Worm (Caenorhabditis elegans) whole organism, L3 larva: Measurements from ENCODE around the gene unc-50.

ENCODE experiments used
- R02D3.7 ChIP-seq: fragments of 150-350 bp; optimal IDR thresholded peaks from 2 replicates; lab custom pipeline; 2014; ENCODE audit warnings: missing biosample characterization, missing genetic modification characterization
- ZK546.5 ChIP-seq: sonication (generic microtip); optimal IDR thresholded peaks from 2 replicates; lab custom pipeline; 2017; ENCODE audit warnings: missing biosample characterization, missing genetic modification characterization
- aly-2 ChIP-seq: fragments of 150-350 bp; optimal IDR thresholded peaks from 2 replicates; lab custom pipeline; 2014; ENCODE audit warnings: missing biosample characterization, missing genetic modification characterization
- ceh-28 ChIP-seq: fragments of 150-350 bp; optimal IDR thresholded peaks from 2 replicates; lab custom pipeline; 2014; ENCODE audit warnings: missing biosample characterization, missing genetic modification reagents, missing genetic modification characterization
- ceh-82 ChIP-seq: fragments of 150-350 bp; optimal IDR thresholded peaks from 2 replicates; lab custom pipeline; 2014; ENCODE audit warnings: missing biosample characterization, missing genetic modification characterization
- daf-12 ChIP-seq: fragments of 150-350 bp; optimal IDR thresholded peaks from 2 replicates; lab custom pipeline; 2014; ENCODE audit warnings: missing biosample characterization, missing genetic modification reagents, missing genetic modification characterization
- egl-27 ChIP-seq: sonication (generic microtip); optimal IDR thresholded peaks from 4 replicates; lab custom pipeline; 2017; ENCODE audit warnings: missing biosample characterization, missing genetic modification reagents, missing genetic modification characterization
- egl-5 ChIP-seq: fragments of 150-350 bp; optimal IDR thresholded peaks from 2 replicates; lab custom pipeline; 2017; ENCODE audit warnings: missing biosample characterization, missing genetic modification reagents, missing genetic modification characterization, inconsistent platforms
- elt-2 ChIP-seq: sonication (generic microtip); optimal IDR thresholded peaks from 2 replicates; lab custom pipeline; 2016; ENCODE audit warnings: missing genetic modification reagents, mild to moderate bottlenecking, missing genetic modification characterization, missing compliant biosample characterization
- elt-3 ChIP-seq, 3 experiments: fragments of 150-350 bp in 1 of 3; sonication (generic microtip) in 2 of 3; optimal IDR thresholded peaks; 2 replicates in 2 of 3; 4 replicates in 1 of 3; lab custom pipeline; 2014 to 2017; ENCODE audit warnings: missing biosample characterization in 3 of 3, missing genetic modification characterization in 3 of 3
- eor-1 ChIP-seq, 2 experiments: fragments of 150-350 bp; optimal IDR thresholded peaks; 2 replicates each; lab custom pipeline; 2014 to 2018; ENCODE audit warnings: missing biosample characterization in 2 of 2, missing genetic modification characterization in 2 of 2
- fkh-10 ChIP-seq: sonication (generic microtip); optimal IDR thresholded peaks from 2 replicates; lab custom pipeline; 2017; ENCODE audit warnings: missing biosample characterization, missing genetic modification reagents, missing genetic modification characterization
- fkh-2 ChIP-seq: fragments of 150-350 bp; optimal IDR thresholded peaks from 2 replicates; lab custom pipeline; 2014; ENCODE audit warnings: missing biosample characterization, missing genetic modification reagents, missing genetic modification characterization
- fos-1 ChIP-seq: fragments of 150-350 bp; optimal IDR thresholded peaks from 2 replicates; lab custom pipeline; 2014; ENCODE audit warnings: missing biosample characterization, missing genetic modification characterization
- hmg-11 ChIP-seq: sonication (generic microtip); optimal IDR thresholded peaks from 2 replicates; lab custom pipeline; 2016; ENCODE audit warnings: missing genetic modification characterization, missing compliant biosample characterization
- jun-1 ChIP-seq: fragments of 150-350 bp; optimal IDR thresholded peaks from 2 replicates; lab custom pipeline; 2014; ENCODE audit warnings: missing biosample characterization, missing genetic modification reagents, missing genetic modification characterization
- lin-15B ChIP-seq: fragments of 150-350 bp; optimal IDR thresholded peaks from 2 replicates; lab custom pipeline; 2014; ENCODE audit warnings: missing biosample characterization, missing genetic modification characterization
- lin-39 ChIP-seq: fragments of 150-350 bp; optimal IDR thresholded peaks from 2 replicates; lab custom pipeline; 2018; ENCODE audit warnings: missing biosample characterization, missing genetic modification reagents, missing genetic modification characterization
- lsy-12 ChIP-seq: sonication (generic microtip); optimal IDR thresholded peaks from 2 replicates; lab custom pipeline; 2016; ENCODE audit warnings: mild to moderate bottlenecking, missing genetic modification characterization, missing compliant biosample characterization
- mdl-1 ChIP-seq: fragments of 150-350 bp; optimal IDR thresholded peaks from 2 replicates; lab custom pipeline; 2014; ENCODE audit warnings: missing biosample characterization, missing genetic modification characterization
- mml-1 ChIP-seq: fragments of 150-350 bp; sonication (generic microtip); optimal IDR thresholded peaks from 3 replicates; lab custom pipeline; 2014; ENCODE audit warnings: missing biosample characterization, missing genetic modification characterization
- nfya-1 ChIP-seq: sonication (generic microtip); optimal IDR thresholded peaks from 2 replicates; lab custom pipeline; 2017; ENCODE audit warnings: missing genetic modification characterization, mild to moderate bottlenecking, missing compliant biosample characterization, antibody characterized with exemption, moderate library complexity; ENCODE audit not compliant: insufficient read depth
- nhr-12 ChIP-seq: fragments of 150-350 bp; optimal IDR thresholded peaks from 2 replicates; lab custom pipeline; 2014; ENCODE audit warnings: missing biosample characterization, missing genetic modification characterization
- nhr-23 ChIP-seq: fragments of 150-350 bp; optimal IDR thresholded peaks from 2 replicates; lab custom pipeline; 2014; ENCODE audit warnings: missing biosample characterization, missing genetic modification reagents, missing genetic modification characterization
- nhr-25 ChIP-seq: sonication (generic microtip); optimal IDR thresholded peaks from 2 replicates; lab custom pipeline; 2017; ENCODE audit warnings: missing biosample characterization, missing genetic modification characterization
- nhr-28 ChIP-seq: fragments of 150-350 bp; optimal IDR thresholded peaks from 2 replicates; lab custom pipeline; 2014; ENCODE audit warnings: missing biosample characterization, missing genetic modification characterization
- nhr-43 ChIP-seq: sonication (generic microtip); optimal IDR thresholded peaks from 2 replicates; lab custom pipeline; 2016; ENCODE audit warnings: mild to moderate bottlenecking, missing genetic modification characterization, missing compliant biosample characterization; ENCODE audit not compliant: poor library complexity, severe bottlenecking
- nhr-67 ChIP-seq: fragments of 150-350 bp; optimal IDR thresholded peaks from 2 replicates; lab custom pipeline; 2014; ENCODE audit warnings: missing biosample characterization, missing genetic modification characterization
- nhr-76 ChIP-seq: fragments of 150-350 bp; sonication (generic microtip); optimal IDR thresholded peaks from 5 replicates; lab custom pipeline; 2014; ENCODE audit warnings: missing biosample characterization, missing genetic modification characterization
- nhr-77 ChIP-seq: fragments of 150-350 bp; optimal IDR thresholded peaks from 2 replicates; lab custom pipeline; 2014; ENCODE audit warnings: missing biosample characterization, missing genetic modification characterization
- pha-4 ChIP-seq: fragments of 150-350 bp; optimal IDR thresholded peaks from 2 replicates; lab custom pipeline; 2014; ENCODE audit warnings: missing biosample characterization, missing genetic modification reagents, missing genetic modification characterization
- pqm-1 ChIP-seq: fragments of 150-350 bp; optimal IDR thresholded peaks from 2 replicates; lab custom pipeline; 2017; ENCODE audit warnings: missing biosample characterization, missing genetic modification characterization, inconsistent platforms
- sea-2 ChIP-seq: fragments of 150-350 bp; sonication (generic microtip); optimal IDR thresholded peaks from 4 replicates; lab custom pipeline; 2014; ENCODE audit warnings: missing biosample characterization, missing genetic modification reagents, missing genetic modification characterization
- skn-1 ChIP-seq: fragments of 150-350 bp; optimal IDR thresholded peaks from 2 replicates; lab custom pipeline; 2014; ENCODE audit warnings: missing biosample characterization, missing genetic modification characterization
- snpc-4 ChIP-seq: fragments of 150-350 bp; optimal IDR thresholded peaks from 2 replicates; lab custom pipeline; 2014; ENCODE audit warnings: missing biosample characterization, missing genetic modification characterization
- tbx-2 ChIP-seq: sonication (generic microtip); optimal IDR thresholded peaks from 2 replicates; lab custom pipeline; 2016; ENCODE audit warnings: mild to moderate bottlenecking, missing genetic modification characterization, missing compliant biosample characterization
- unc-39 ChIP-seq: sonication (generic microtip); optimal IDR thresholded peaks from 4 replicates; lab custom pipeline; 2017; ENCODE audit warnings: missing biosample characterization, missing genetic modification characterization
- zag-1 ChIP-seq: fragments of 150-350 bp; optimal IDR thresholded peaks from 2 replicates; lab custom pipeline; 2014; ENCODE audit warnings: missing biosample characterization, missing genetic modification characterization
- ztf-11 ChIP-seq: fragments of 150-350 bp; optimal IDR thresholded peaks from 2 replicates; lab custom pipeline; 2014; ENCODE audit warnings: missing biosample characterization, missing genetic modification characterization
- ztf-4 ChIP-seq: fragments of 150-350 bp; optimal IDR thresholded peaks from 2 replicates; lab custom pipeline; 2014; ENCODE audit warnings: missing biosample characterization, missing genetic modification characterization

The unc-50 gene

ce11 chrIII:10357598-10358186 is 39.7 kb upstream of the unc-50 start, which contains the start of gene umps-1:
Gene umps-1, minus strand, starts transcription at chrIII:10357648.
- no peak for TF ChIP-seq ceh-82 (tag; lab: Kevin White, UChicago)
- TF ChIP-seq pqm-1 = peak; percentile 49
- no peak for TF ChIP-seq sea-2 (GFP tag; lab: Kevin White, UChicago)
- peak; percentile 73 for TF ChIP-seq lin-15B (tag; lab: Kevin White, UChicago)
- peak; percentile 93 for TF ChIP-seq nfya-1 (tag; lab: Kevin White, UChicago)
- TF ChIP-seq nhr-43 = peak; percentile 45
- peak; percentile 90 for TF ChIP-seq nhr-23 (tag; lab: Kevin White, UChicago)
- TF ChIP-seq unc-39 = no peak
- no peak for TF ChIP-seq jun-1
- TF ChIP-seq nhr-28 (tag; lab: Kevin White, UChicago) = no peak
- TF ChIP-seq egl-5 = no peak
- TF ChIP-seq aly-2 (tag; lab: Kevin White, UChicago) = no peak
- no peak for TF ChIP-seq nhr-67 (tag; lab: Kevin White, UChicago)
- TF ChIP-seq nhr-76 = no peak
- TF ChIP-seq nhr-12 = no peak
- TF ChIP-seq ztf-11 = no peak
- no peak for TF ChIP-seq mdl-1
- peak; percentile 41 for TF ChIP-seq elt-2 (tag; lab: Kevin White, UChicago)
- TF ChIP-seq fkh-2 (tag; lab: Kevin White, UChicago) = no peak
- no peak for TF ChIP-seq R02D3.7 (tag; lab: Kevin White, UChicago)
- peak; percentile 20 for TF ChIP-seq lsy-12
- no peak for TF ChIP-seq eor-1 (tag; optimal IDR thresholded peaks at IDR 0.05; lab: Kevin White, UChicago)
- TF ChIP-seq hmg-11 (tag; lab: Kevin White, UChicago) = peak; percentile 62
- peak; percentile 48 for TF ChIP-seq skn-1 (tag; lab: Kevin White, UChicago)
- no peak for TF ChIP-seq zag-1 (tag; lab: Kevin White, UChicago)
- TF ChIP-seq pha-4 = peak; percentile 92
- no peak for TF ChIP-seq fkh-10 (GFP tag; lab: Kevin White, UChicago)
- TF ChIP-seq ztf-4 = no peak
- no peak for TF ChIP-seq ZK546.5 (tag; lab: Kevin White, UChicago)
- no peak for TF ChIP-seq elt-3 (tag; optimal IDR thresholded peaks at IDR 0.05; lab: Kevin White, UChicago)
- no peak for TF ChIP-seq mml-1
- TF ChIP-seq nhr-77 = no peak
- TF ChIP-seq daf-12 = no peak
- peak; percentile 60 for TF ChIP-seq nhr-25 (tag; lab: Kevin White, UChicago)
- TF ChIP-seq snpc-4 = no peak
- no peak for TF ChIP-seq fos-1 (tag; lab: Kevin White, UChicago)
- no peak for TF ChIP-seq egl-27 (tag; lab: Kevin White, UChicago)
- peak; percentile 26 for TF ChIP-seq lin-39

ce11 chrIII:10355382-10355781 is 37.4 kb upstream of the unc-50 start, which contains the start of gene spp-1:
Gene spp-1, minus strand, starts transcription at chrIII:10355668.
- peak; percentile 31 for TF ChIP-seq ceh-28 (tag; lab: Kevin White, UChicago)
- TF ChIP-seq elt-2 (tag; lab: Kevin White, UChicago) = peak; percentile 94
- no peak for TF ChIP-seq fkh-10 (GFP tag; lab: Kevin White, UChicago)
- no peak for TF ChIP-seq nhr-25 (tag; lab: Kevin White, UChicago)
- TF ChIP-seq fos-1 (tag; lab: Kevin White, UChicago) = no peak
- no peak for TF ChIP-seq elt-3 (tag; optimal IDR thresholded peaks at IDR 0.05; lab: Kevin White, UChicago)
- TF ChIP-seq eor-1 (tag; optimal IDR thresholded peaks at IDR 0.05; lab: Kevin White, UChicago) = no peak
- TF ChIP-seq pqm-1 = peak; percentile 87
- TF ChIP-seq pha-4 = peak; percentile 57
- TF ChIP-seq lsy-12 = no peak
- TF ChIP-seq jun-1 = peak; percentile 50

ce11 chrIII:10354591-10354990 is 36.6 kb upstream of the unc-50 start:
- TF ChIP-seq elt-2 (tag; lab: Kevin White, UChicago) (peak; percentile 54), tbx-2 (no peak)
